Worm (Caenorhabditis elegans) whole organism, L3 larva: ENCODE results near the gene doxa-1.

Experiments used
- ZK546.5 ChIP-seq: sonication (generic microtip); optimal IDR thresholded peaks from 2 replicates; lab custom pipeline; 2017; ENCODE audit warnings: missing biosample characterization, missing genetic modification characterization
- aly-2 ChIP-seq: fragments of 150-350 bp; optimal IDR thresholded peaks from 2 replicates; lab custom pipeline; 2014; ENCODE audit warnings: missing biosample characterization, missing genetic modification characterization
- ama-1 ChIP-seq: fragments of 150-350 bp; optimal IDR thresholded peaks from 2 replicates; lab custom pipeline; 2018
- ceh-16 ChIP-seq: sonication (generic microtip); optimal IDR thresholded peaks from 2 replicates; lab custom pipeline; 2017; ENCODE audit warnings: missing biosample characterization, missing genetic modification characterization
- ceh-28 ChIP-seq: fragments of 150-350 bp; optimal IDR thresholded peaks from 2 replicates; lab custom pipeline; 2014; ENCODE audit warnings: missing biosample characterization, missing genetic modification reagents, missing genetic modification characterization
- ceh-9 ChIP-seq: sonication (generic microtip); optimal IDR thresholded peaks from 2 replicates; lab custom pipeline; 2018; ENCODE audit warnings: missing biosample characterization, missing genetic modification characterization
- daf-12 ChIP-seq: fragments of 150-350 bp; optimal IDR thresholded peaks from 2 replicates; lab custom pipeline; 2014; ENCODE audit warnings: missing biosample characterization, missing genetic modification reagents, missing genetic modification characterization
- egl-5 ChIP-seq: fragments of 150-350 bp; optimal IDR thresholded peaks from 2 replicates; lab custom pipeline; 2017; ENCODE audit warnings: missing biosample characterization, missing genetic modification reagents, missing genetic modification characterization, inconsistent platforms
- elt-1 ChIP-seq: fragments of 150-350 bp; optimal IDR thresholded peaks from 2 replicates; lab custom pipeline; 2014; ENCODE audit warnings: missing biosample characterization, missing genetic modification characterization
- elt-2 ChIP-seq: sonication (generic microtip); optimal IDR thresholded peaks from 2 replicates; lab custom pipeline; 2016; ENCODE audit warnings: missing genetic modification reagents, mild to moderate bottlenecking, missing genetic modification characterization, missing compliant biosample characterization
- elt-3 ChIP-seq, 3 experiments: fragments of 150-350 bp in 1 of 3; sonication (generic microtip) in 2 of 3; optimal IDR thresholded peaks; 2 replicates in 2 of 3; 4 replicates in 1 of 3; lab custom pipeline; 2014 to 2017; ENCODE audit warnings: missing biosample characterization in 3 of 3, missing genetic modification characterization in 3 of 3
- eor-1 ChIP-seq, 2 experiments: fragments of 150-350 bp; optimal IDR thresholded peaks; 2 replicates each; lab custom pipeline; 2014 to 2018; ENCODE audit warnings: missing biosample characterization in 2 of 2, missing genetic modification characterization in 2 of 2
- fkh-10 ChIP-seq: sonication (generic microtip); optimal IDR thresholded peaks from 2 replicates; lab custom pipeline; 2017; ENCODE audit warnings: missing biosample characterization, missing genetic modification reagents, missing genetic modification characterization
- fos-1 ChIP-seq: fragments of 150-350 bp; optimal IDR thresholded peaks from 2 replicates; lab custom pipeline; 2014; ENCODE audit warnings: missing biosample characterization, missing genetic modification characterization
- hmg-11 ChIP-seq: sonication (generic microtip); optimal IDR thresholded peaks from 2 replicates; lab custom pipeline; 2016; ENCODE audit warnings: missing genetic modification characterization, missing compliant biosample characterization
- jun-1 ChIP-seq: fragments of 150-350 bp; optimal IDR thresholded peaks from 2 replicates; lab custom pipeline; 2014; ENCODE audit warnings: missing biosample characterization, missing genetic modification reagents, missing genetic modification characterization
- lin-15B ChIP-seq: fragments of 150-350 bp; optimal IDR thresholded peaks from 2 replicates; lab custom pipeline; 2014; ENCODE audit warnings: missing biosample characterization, missing genetic modification characterization
- lsy-12 ChIP-seq: sonication (generic microtip); optimal IDR thresholded peaks from 2 replicates; lab custom pipeline; 2016; ENCODE audit warnings: mild to moderate bottlenecking, missing genetic modification characterization, missing compliant biosample characterization
- mdl-1 ChIP-seq: fragments of 150-350 bp; optimal IDR thresholded peaks from 2 replicates; lab custom pipeline; 2014; ENCODE audit warnings: missing biosample characterization, missing genetic modification characterization
- mml-1 ChIP-seq: fragments of 150-350 bp; sonication (generic microtip); optimal IDR thresholded peaks from 3 replicates; lab custom pipeline; 2014; ENCODE audit warnings: missing biosample characterization, missing genetic modification characterization
- nfya-1 ChIP-seq: sonication (generic microtip); optimal IDR thresholded peaks from 2 replicates; lab custom pipeline; 2017; ENCODE audit warnings: missing genetic modification characterization, mild to moderate bottlenecking, missing compliant biosample characterization, antibody characterized with exemption, moderate library complexity; ENCODE audit not compliant: insufficient read depth
- nhr-12 ChIP-seq: fragments of 150-350 bp; optimal IDR thresholded peaks from 2 replicates; lab custom pipeline; 2014; ENCODE audit warnings: missing biosample characterization, missing genetic modification characterization
- nhr-23 ChIP-seq: fragments of 150-350 bp; optimal IDR thresholded peaks from 2 replicates; lab custom pipeline; 2014; ENCODE audit warnings: missing biosample characterization, missing genetic modification reagents, missing genetic modification characterization
- nhr-237 ChIP-seq: fragments of 150-350 bp; optimal IDR thresholded peaks from 2 replicates; lab custom pipeline; 2014; ENCODE audit warnings: missing biosample characterization, missing genetic modification characterization
- nhr-25 ChIP-seq: sonication (generic microtip); optimal IDR thresholded peaks from 2 replicates; lab custom pipeline; 2017; ENCODE audit warnings: missing biosample characterization, missing genetic modification characterization
- nhr-28 ChIP-seq: fragments of 150-350 bp; optimal IDR thresholded peaks from 2 replicates; lab custom pipeline; 2014; ENCODE audit warnings: missing biosample characterization, missing genetic modification characterization
- nhr-67 ChIP-seq: fragments of 150-350 bp; optimal IDR thresholded peaks from 2 replicates; lab custom pipeline; 2014; ENCODE audit warnings: missing biosample characterization, missing genetic modification characterization
- nhr-76 ChIP-seq: fragments of 150-350 bp; sonication (generic microtip); optimal IDR thresholded peaks from 5 replicates; lab custom pipeline; 2014; ENCODE audit warnings: missing biosample characterization, missing genetic modification characterization
- pha-4 ChIP-seq: fragments of 150-350 bp; optimal IDR thresholded peaks from 2 replicates; lab custom pipeline; 2014; ENCODE audit warnings: missing biosample characterization, missing genetic modification reagents, missing genetic modification characterization
- pqm-1 ChIP-seq: fragments of 150-350 bp; optimal IDR thresholded peaks from 2 replicates; lab custom pipeline; 2017; ENCODE audit warnings: missing biosample characterization, missing genetic modification characterization, inconsistent platforms
- sea-2 ChIP-seq: fragments of 150-350 bp; sonication (generic microtip); optimal IDR thresholded peaks from 4 replicates; lab custom pipeline; 2014; ENCODE audit warnings: missing biosample characterization, missing genetic modification reagents, missing genetic modification characterization
- skn-1 ChIP-seq: fragments of 150-350 bp; optimal IDR thresholded peaks from 2 replicates; lab custom pipeline; 2014; ENCODE audit warnings: missing biosample characterization, missing genetic modification characterization
- snpc-4 ChIP-seq: fragments of 150-350 bp; optimal IDR thresholded peaks from 2 replicates; lab custom pipeline; 2014; ENCODE audit warnings: missing biosample characterization, missing genetic modification characterization
- tbx-2 ChIP-seq: sonication (generic microtip); optimal IDR thresholded peaks from 2 replicates; lab custom pipeline; 2016; ENCODE audit warnings: mild to moderate bottlenecking, missing genetic modification characterization, missing compliant biosample characterization
- unc-39 ChIP-seq: sonication (generic microtip); optimal IDR thresholded peaks from 4 replicates; lab custom pipeline; 2017; ENCODE audit warnings: missing biosample characterization, missing genetic modification characterization
- zag-1 ChIP-seq: fragments of 150-350 bp; optimal IDR thresholded peaks from 2 replicates; lab custom pipeline; 2014; ENCODE audit warnings: missing biosample characterization, missing genetic modification characterization
- ztf-11 ChIP-seq: fragments of 150-350 bp; optimal IDR thresholded peaks from 2 replicates; lab custom pipeline; 2014; ENCODE audit warnings: missing biosample characterization, missing genetic modification characterization
- ztf-4 ChIP-seq: fragments of 150-350 bp; optimal IDR thresholded peaks from 2 replicates; lab custom pipeline; 2014; ENCODE audit warnings: missing biosample characterization, missing genetic modification characterization

doxa-1 gene

ce11 chrIII:8593620-8594019, 12.7 kb downstream of the doxa-1 start, which contains the start of gene C06E1.7:
TSS of gene C06E1.7 (minus strand) at chrIII:8593720.
- TF ChIP-seq nhr-12 (no peak), ztf-11 (no peak), unc-39 (tag; lab: Kevin White, UChicago) (no peak)
- TF ChIP-seq, all 47 proteins: peak for 0

ce11 chrIII:8594088-8594487, 13.2 kb downstream of the doxa-1 start:
- TF ChIP-seq nhr-237 (no peak), skn-1 (no peak), mml-1 (tag; lab: Kevin White, UChicago) (no peak), snpc-4 (tag; lab: Kevin White, UChicago) (no peak), ceh-28 (no peak), elt-2 (tag; lab: Kevin White, UChicago) (peak; percentile 69), nhr-28 (tag; lab: Kevin White, UChicago) (no peak), lsy-12 (no peak), pqm-1 (peak; percentile 78), pha-4 (tag; lab: Kevin White, UChicago) (no peak), eor-1 (tag; optimal IDR thresholded peaks at IDR 0.05; lab: Kevin White, UChicago) (no peak), elt-1 (tag; lab: Kevin White, UChicago) (no peak)

DNA sequence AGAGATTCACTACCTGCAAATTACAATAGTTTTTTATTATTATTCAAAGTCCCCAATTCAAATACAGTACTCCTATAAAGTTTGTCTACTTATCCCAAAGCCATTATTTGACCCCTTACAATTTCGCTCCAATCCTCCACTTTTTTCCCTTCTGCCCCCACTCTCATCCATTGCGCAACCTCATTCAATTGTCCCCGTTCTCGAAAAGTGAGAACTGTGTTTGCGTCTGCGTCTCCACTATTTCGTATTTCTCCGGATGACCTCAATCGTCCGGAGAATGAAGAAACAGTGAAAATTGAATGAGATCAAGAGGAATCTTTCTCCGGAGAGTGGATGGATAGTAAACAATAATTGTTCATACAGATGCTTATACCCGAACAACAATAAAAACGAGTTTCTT, 15.8 kb downstream of the doxa-1 start:
- TF ChIP-seq nhr-23 (tag; lab: Kevin White, UChicago) = peak; percentile 86
- TF ChIP-seq ZK546.5 (tag; lab: Kevin White, UChicago) = no peak

DNA sequence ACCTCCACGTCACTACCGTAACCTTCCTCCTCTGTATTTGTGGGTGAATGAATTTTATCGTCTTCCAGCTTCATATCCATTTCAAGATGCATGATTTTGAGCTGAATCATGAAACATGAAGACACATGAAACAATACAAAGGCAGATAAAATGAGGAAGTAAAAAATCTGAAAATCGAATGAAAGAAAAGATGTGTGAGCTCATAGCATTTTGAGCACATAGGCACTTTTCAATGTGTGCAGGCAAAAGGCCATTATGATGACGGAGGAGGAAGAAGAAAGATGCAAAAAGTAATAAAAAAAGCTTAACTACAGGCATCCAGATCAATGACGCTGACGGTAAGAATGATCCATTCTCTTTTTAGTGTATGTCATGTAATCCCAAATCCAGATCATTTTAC, 16.9 kb downstream of the doxa-1 start, which contains the start of gene ztf-30:
ztf-30 (minus strand) TSS at position 101 of the 400 bp plus-strand sequence.
- no peak for TF ChIP-seq ama-1
- TF ChIP-seq jun-1 = no peak
- TF ChIP-seq skn-1 = no peak
- TF ChIP-seq elt-3 (tag; optimal IDR thresholded peaks at IDR 0.05; lab: Kevin White, UChicago) = no peak
- TF ChIP-seq mdl-1 (tag; lab: Kevin White, UChicago) = no peak
- no peak for TF ChIP-seq sea-2
- TF ChIP-seq elt-1 (tag; lab: Kevin White, UChicago) = no peak
- TF ChIP-seq elt-2 (tag; lab: Kevin White, UChicago) = no peak
- TF ChIP-seq tbx-2 (tag; lab: Kevin White, UChicago) = no peak
- TF ChIP-seq nhr-76 (tag; lab: Kevin White, UChicago) = no peak
- TF ChIP-seq fkh-10 (GFP tag; lab: Kevin White, UChicago) = no peak
- no peak for TF ChIP-seq nhr-12
- no peak for TF ChIP-seq egl-5 (tag; lab: Kevin White, UChicago)
- no peak for TF ChIP-seq ceh-9 (tag; lab: Kevin White, UChicago)
- TF ChIP-seq daf-12 (tag; lab: Kevin White, UChicago) = no peak

DNA sequence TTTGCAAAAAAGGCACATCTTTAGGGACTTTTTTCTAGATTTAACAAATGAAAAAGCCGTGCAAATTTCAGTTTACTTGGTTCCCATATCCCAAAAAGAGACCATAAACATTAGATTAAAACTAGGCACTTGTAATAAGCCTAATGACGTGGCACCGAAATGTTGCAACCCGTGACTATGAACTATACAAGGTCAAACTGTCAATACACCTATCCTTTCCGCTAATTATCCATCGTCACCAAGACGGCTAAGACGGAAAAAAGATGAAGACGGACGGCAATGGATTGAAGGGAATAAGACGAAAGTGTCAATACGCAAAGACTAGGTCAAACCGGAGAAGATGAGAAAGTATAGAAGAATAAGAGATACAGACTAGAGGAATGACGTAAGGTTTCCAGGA, 18.1 kb downstream of the doxa-1 start:
- TF ChIP-seq nhr-23 (tag; lab: Kevin White, UChicago) (peak; percentile 90), nhr-25 (tag; lab: Kevin White, UChicago) (peak; percentile 26), nhr-67 (tag; lab: Kevin White, UChicago) (no peak), nhr-76 (tag; lab: Kevin White, UChicago) (no peak)
- TF ChIP-seq, all 47 proteins: peak for 2

ce11 chrIII:8602148-8602547, 21.2 kb downstream of the doxa-1 start:
- TF ChIP-seq nhr-76 (tag; lab: Kevin White, UChicago) = no peak
- peak; percentile 87 for TF ChIP-seq nhr-23 (tag; lab: Kevin White, UChicago)

DNA sequence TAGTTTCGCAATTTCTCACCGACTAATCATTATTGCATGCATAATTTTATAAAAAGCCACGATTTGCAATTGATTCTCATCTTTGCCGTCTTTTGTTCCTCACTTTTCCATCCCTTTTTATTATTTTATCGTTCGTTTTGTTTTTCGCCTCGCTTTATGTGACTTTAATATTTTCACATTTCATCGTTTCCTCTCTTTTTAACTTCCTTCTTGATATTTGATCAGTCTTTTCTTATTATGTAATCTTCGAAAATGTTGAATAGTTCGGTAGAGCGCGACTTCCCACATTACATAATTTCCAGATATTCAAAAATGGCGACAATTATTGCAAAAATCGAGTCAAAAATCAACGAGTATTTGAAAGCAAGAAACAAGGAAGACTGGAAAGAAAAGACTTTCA, 24.6 kb downstream of the doxa-1 start, which contains the start of gene C06E1.1:
C06E1.1 (plus strand) TSS at position 301 of the 400 bp plus-strand sequence.
- no peak for TF ChIP-seq fos-1 (tag; lab: Kevin White, UChicago)
- TF ChIP-seq ztf-4 (tag; lab: Kevin White, UChicago) = no peak
- no peak for TF ChIP-seq ceh-28
- no peak for TF ChIP-seq lin-15B (tag; lab: Kevin White, UChicago)
- TF ChIP-seq nhr-237 = no peak
- no peak for TF ChIP-seq zag-1 (tag; lab: Kevin White, UChicago)
- TF ChIP-seq ceh-16 (tag; lab: Kevin White, UChicago) = no peak
- TF ChIP-seq ztf-11 = no peak
- no peak for TF ChIP-seq skn-1
- no peak for TF ChIP-seq tbx-2 (tag; lab: Kevin White, UChicago)
- no peak for TF ChIP-seq unc-39 (tag; lab: Kevin White, UChicago)
- no peak for TF ChIP-seq elt-1 (tag; lab: Kevin White, UChicago)
- no peak for TF ChIP-seq elt-3 (tag; optimal IDR thresholded peaks at IDR 0.05; lab: Kevin White, UChicago)
- no peak for TF ChIP-seq aly-2 (tag; lab: Kevin White, UChicago)
- TF ChIP-seq nhr-23 (tag; lab: Kevin White, UChicago) = no peak
- no peak for TF ChIP-seq nhr-12
- TF ChIP-seq nfya-1 = no peak
- no peak for TF ChIP-seq jun-1
- no peak for TF ChIP-seq ama-1
- no peak for TF ChIP-seq hmg-11 (tag; lab: Kevin White, UChicago)
